Worm (Caenorhabditis elegans) whole organism, mixed stage, embryonic: ENCODE data around the gene F54D10.9.

Source experiments
- elt-3 ChIP-seq: fragments of 150-350 bp; optimal IDR thresholded peaks from 2 replicates; lab custom pipeline; 2014; ENCODE audit warnings: missing biosample characterization, missing genetic modification characterization
- ham-2 ChIP-seq: fragments of 200-800 bp; sonication (Bioruptor generic); optimal IDR thresholded peaks from 2 replicates; lab custom pipeline; 2018; ENCODE audit warnings: mild to moderate bottlenecking, missing genetic modification characterization, missing compliant biosample characterization
- lin-13 ChIP-seq: fragments of 150-350 bp; optimal IDR thresholded peaks from 2 replicates; lab custom pipeline; 2014; ENCODE audit warnings: missing biosample characterization, missing genetic modification characterization
- mab-5 ChIP-seq: fragments of 150-350 bp; optimal IDR thresholded peaks from 2 replicates; lab custom pipeline; 2014; ENCODE audit warnings: missing biosample characterization, missing genetic modification characterization
- nhr-28 ChIP-seq: fragments of 150-350 bp; optimal IDR thresholded peaks from 2 replicates; lab custom pipeline; 2014; ENCODE audit warnings: missing biosample characterization, missing genetic modification characterization
- nhr-76 ChIP-seq: sonication (generic microtip); optimal IDR thresholded peaks from 2 replicates; lab custom pipeline; 2017; ENCODE audit warnings: missing biosample characterization, missing genetic modification characterization

DNA sequence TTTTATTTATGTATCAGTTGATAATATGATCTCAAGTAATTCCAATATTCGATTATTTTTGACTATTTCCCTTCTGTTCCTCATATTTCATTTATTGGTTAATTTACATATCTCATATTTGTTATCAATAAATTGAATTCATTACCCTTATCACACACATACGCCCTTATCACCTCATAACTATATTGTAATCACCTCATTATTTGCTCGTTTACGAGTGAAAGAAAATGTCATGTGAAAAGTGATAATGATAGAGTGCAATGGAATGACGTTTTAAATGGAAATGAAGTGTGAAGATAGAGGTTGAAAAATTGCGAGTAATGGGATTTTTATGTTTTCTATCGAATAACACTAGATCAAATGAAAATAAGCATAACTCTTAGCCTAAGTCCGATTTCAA, 45.7 kb downstream of the F54D10.9 start:
- TF ChIP-seq ham-2 (GFP tag; lab: Kevin White, UChicago) (no peak), elt-3 (tag; lab: Kevin White, UChicago) (no peak), lin-13 (tag; lab: Kevin White, UChicago) (no peak), mab-5 (tag; lab: Kevin White, UChicago) (no peak), nhr-76 (tag; lab: Kevin White, UChicago) (no peak), nhr-28 (tag; lab: Kevin White, UChicago) (no peak)
